Fruit fly (Drosophila melanogaster) whole organism, embryonic: ENCODE data around the gene Vps13D.

Experiments used
- Atf-2 ChIP-seq: fragments of 200-800 bp; sonication (Bioruptor generic); optimal IDR thresholded peaks from 2 replicates; lab custom pipeline; 2016; ENCODE audit warnings: missing biosample characterization, missing genetic modification characterization
- BEAF-32 ChIP-seq: fragments of 200-800 bp; sonication (Bioruptor generic); optimal IDR thresholded peaks from 3 replicates; lab custom pipeline; 2017; ENCODE audit warnings: missing biosample characterization, missing genetic modification characterization, mild to moderate bottlenecking, moderate library complexity, missing genetic modification reagents
- CG10543 ChIP-seq: fragments of 200-800 bp; sonication (Bioruptor generic); optimal IDR thresholded peaks from 3 replicates; lab custom pipeline; 2017; ENCODE audit warnings: missing biosample characterization, mild to moderate bottlenecking, missing genetic modification characterization, moderate library complexity
- CG10654 ChIP-seq: fragments of 200-800 bp; sonication (Bioruptor generic); optimal IDR thresholded peaks from 2 replicates; lab custom pipeline; 2016; ENCODE audit warnings: missing biosample characterization, missing genetic modification characterization
- CG10979 ChIP-seq: fragments of 200-800 bp; sonication (Bioruptor generic); optimal IDR thresholded peaks from 2 replicates; lab custom pipeline; 2018; ENCODE audit warnings: missing biosample characterization, mild to moderate bottlenecking, missing genetic modification characterization, moderate library complexity
- CG11085 ChIP-seq: fragments of 200-800 bp; sonication (Bioruptor generic); IDR thresholded peaks from 2 replicates; pipeline ENCODE4 v1.3.6; 2022; ENCODE audit warnings: missing biosample characterization, missing genetic modification characterization
- CG12769 ChIP-seq: fragments of 200-800 bp; sonication (Bioruptor generic); optimal IDR thresholded peaks from 2 replicates; lab custom pipeline; 2019; ENCODE audit warnings: missing biosample characterization, mild to moderate bottlenecking, missing genetic modification characterization, moderate library complexity
- CG13287 ChIP-seq: fragments of 200-800 bp; sonication (Bioruptor generic); IDR thresholded peaks from 2 replicates; pipeline ENCODE4 v1.3.6; 2022; ENCODE audit warnings: missing biosample characterization, missing genetic modification characterization; ENCODE audit not compliant: partially characterized antibody
- CG13296 ChIP-seq: fragments of 200-800 bp; sonication (Bioruptor generic); optimal IDR thresholded peaks from 3 replicates; lab custom pipeline; 2018; ENCODE audit warnings: missing biosample characterization, mild to moderate bottlenecking, missing genetic modification characterization
- CG13775 ChIP-seq: fragments of 200-800 bp; sonication (Bioruptor generic); optimal IDR thresholded peaks from 3 replicates; lab custom pipeline; 2017; ENCODE audit warnings: missing biosample characterization, mild to moderate bottlenecking, missing genetic modification characterization
- CG15073 ChIP-seq: fragments of 200-800 bp; sonication (Bioruptor generic); optimal IDR thresholded peaks from 2 replicates; lab custom pipeline; 2016; ENCODE audit warnings: missing biosample characterization, missing genetic modification characterization
- CG15269 ChIP-seq: fragments of 200-800 bp; sonication (Bioruptor generic); optimal IDR thresholded peaks from 2 replicates; lab custom pipeline; 2018; ENCODE audit warnings: missing biosample characterization, mild to moderate bottlenecking, missing genetic modification characterization, moderate library complexity
- CG17328 ChIP-seq: fragments of 200-800 bp; sonication (Bioruptor generic); IDR thresholded peaks from 2 replicates; pipeline ENCODE4 v1.3.6; 2022; ENCODE audit warnings: missing biosample characterization, missing genetic modification characterization
- CG2875 ChIP-seq: fragments of 200-800 bp; sonication (Bioruptor generic); optimal IDR thresholded peaks from 2 replicates; lab custom pipeline; 2017; ENCODE audit warnings: missing biosample characterization, mild to moderate bottlenecking, missing genetic modification characterization, missing genetic modification reagents
- CG31388 ChIP-seq: fragments of 200-800 bp; sonication (Bioruptor generic); optimal IDR thresholded peaks from 2 replicates; lab custom pipeline; 2016; ENCODE audit warnings: missing biosample characterization, missing genetic modification characterization
- CG4282 ChIP-seq: fragments of 200-800 bp; sonication (Bioruptor generic); optimal IDR thresholded peaks from 2 replicates; lab custom pipeline; 2016; ENCODE audit warnings: missing biosample characterization, missing genetic modification characterization
- CG4854 ChIP-seq: fragments of 200-800 bp; sonication (Bioruptor generic); optimal IDR thresholded peaks from 2 replicates; lab custom pipeline; 2016; ENCODE audit warnings: missing biosample characterization, missing genetic modification characterization, inconsistent platforms
- CoRest ChIP-seq: fragments of 200-800 bp; sonication (Bioruptor generic); optimal IDR thresholded peaks from 3 replicates; lab custom pipeline; 2018; ENCODE audit warnings: missing biosample characterization, mild to moderate bottlenecking, missing genetic modification characterization, moderate library complexity
- D19B ChIP-seq: fragments of 200-800 bp; sonication (Bioruptor generic); optimal IDR thresholded peaks from 2 replicates; lab custom pipeline; 2017; ENCODE audit warnings: missing biosample characterization, mild to moderate bottlenecking, missing genetic modification characterization
- Fer1 ChIP-seq: fragments of 200-800 bp; sonication (Bioruptor generic); optimal IDR thresholded peaks from 2 replicates; lab custom pipeline; 2017; ENCODE audit warnings: missing biosample characterization, mild to moderate bottlenecking, missing genetic modification characterization
- Hand ChIP-seq: fragments of 200-800 bp; sonication (Bioruptor generic); optimal IDR thresholded peaks from 2 replicates; lab custom pipeline; 2017; ENCODE audit warnings: mild to moderate bottlenecking, missing biosample characterization, missing genetic modification reagents, missing genetic modification characterization
- Lhr ChIP-seq: fragments of 200-800 bp; sonication (Bioruptor generic); optimal IDR thresholded peaks from 3 replicates; lab custom pipeline; 2017; ENCODE audit warnings: mild to moderate bottlenecking, missing biosample characterization, missing genetic modification reagents, missing genetic modification characterization
- Myb ChIP-seq: fragments of 200-800 bp; sonication (Bioruptor generic); optimal IDR thresholded peaks from 2 replicates; lab custom pipeline; 2016; ENCODE audit warnings: missing biosample characterization, missing genetic modification characterization
- NC2β ChIP-seq: fragments of 200-800 bp; sonication (Bioruptor generic); optimal IDR thresholded peaks from 2 replicates; lab custom pipeline; 2016; ENCODE audit warnings: missing biosample characterization, missing genetic modification characterization
- NK7.1 ChIP-seq: fragments of 200-800 bp; sonication (Bioruptor generic); optimal IDR thresholded peaks from 3 replicates; lab custom pipeline; 2016; ENCODE audit warnings: missing biosample characterization, missing genetic modification characterization
- Neu2 ChIP-seq: fragments of 200-800 bp; sonication (Bioruptor generic); optimal IDR thresholded peaks from 3 replicates; lab custom pipeline; 2016; ENCODE audit warnings: missing biosample characterization, missing genetic modification characterization, borderline replicate concordance
- Nf-YC ChIP-seq: fragments of 200-800 bp; optimal IDR thresholded peaks from 3 replicates; lab custom pipeline; 2019; ENCODE audit warnings: missing biosample characterization, mild to moderate bottlenecking, missing genetic modification characterization, moderate library complexity
- Six4 ChIP-seq: fragments of 200-800 bp; sonication (Bioruptor generic); optimal IDR thresholded peaks from 2 replicates; lab custom pipeline; 2016; ENCODE audit warnings: missing biosample characterization, missing genetic modification characterization
- Xbp1 ChIP-seq: fragments of 200-800 bp; sonication (Bioruptor generic); optimal IDR thresholded peaks from 3 replicates; lab custom pipeline; 2016; ENCODE audit warnings: missing biosample characterization, mild to moderate bottlenecking, missing genetic modification characterization
- ap ChIP-seq: fragments of 200-800 bp; sonication (Bioruptor generic); IDR thresholded peaks from 2 replicates; pipeline ENCODE4 v1.3.6; 2022; ENCODE audit warnings: missing biosample characterization, missing genetic modification characterization
- cato ChIP-seq: fragments of 200-800 bp; sonication (Bioruptor generic); optimal IDR thresholded peaks from 2 replicates; lab custom pipeline; 2016; ENCODE audit warnings: missing biosample characterization, missing genetic modification characterization, borderline replicate concordance
- cwo ChIP-seq: fragments of 200-800 bp; sonication (Bioruptor generic); optimal IDR thresholded peaks from 3 replicates; lab custom pipeline; 2017; ENCODE audit warnings: missing biosample characterization, missing genetic modification characterization, mild to moderate bottlenecking, moderate library complexity, missing genetic modification reagents
- dan ChIP-seq: fragments of 200-800 bp; sonication (Bioruptor generic); IDR thresholded peaks from 2 replicates; pipeline ENCODE4 v1.3.6; 2022; ENCODE audit warnings: missing biosample characterization, missing genetic modification characterization
- danr ChIP-seq: fragments of 200-800 bp; sonication (Bioruptor generic); IDR thresholded peaks from 2 replicates; pipeline ENCODE4 v1.3.6; 2022; ENCODE audit warnings: missing biosample characterization, missing genetic modification characterization
- dm ChIP-seq: fragments of 200-800 bp; sonication (Bioruptor generic); optimal IDR thresholded peaks from 3 replicates; lab custom pipeline; 2016; ENCODE audit warnings: missing biosample characterization, missing genetic modification characterization
- dpn ChIP-seq, 2 experiments: fragments of 200-800 bp; sonication (Bioruptor generic); optimal IDR thresholded peaks; 3 replicates each; lab custom pipeline; 2016; ENCODE audit warnings: missing biosample characterization in 2 of 2, missing genetic modification characterization in 2 of 2
- gro ChIP-seq: fragments of 200-800 bp; sonication (Bioruptor generic); optimal IDR thresholded peaks from 2 replicates; lab custom pipeline; 2016; ENCODE audit warnings: missing biosample characterization, missing genetic modification characterization
- gsb-n ChIP-seq: fragments of 200-800 bp; sonication (Bioruptor generic); optimal IDR thresholded peaks from 3 replicates; lab custom pipeline; 2018; ENCODE audit warnings: missing biosample characterization, mild to moderate bottlenecking, missing genetic modification characterization
- jing ChIP-seq: fragments of 200-800 bp; sonication (Bioruptor generic); optimal IDR thresholded peaks from 2 replicates; lab custom pipeline; 2018; ENCODE audit warnings: missing biosample characterization, mild to moderate bottlenecking, missing genetic modification characterization
- knrl ChIP-seq: fragments of 200-800 bp; sonication (Bioruptor generic); IDR thresholded peaks from 3 replicates; pipeline ENCODE4 v1.3.6; 2022; ENCODE audit warnings: missing biosample characterization, missing genetic modification characterization; ENCODE audit not compliant: partially characterized antibody
- psq ChIP-seq: fragments of 200-800 bp; sonication (Bioruptor generic); optimal IDR thresholded peaks from 2 replicates; lab custom pipeline; 2017; ENCODE audit warnings: missing biosample characterization, missing genetic modification characterization
- pum ChIP-seq: fragments of 200-800 bp; sonication (Bioruptor generic); optimal IDR thresholded peaks from 2 replicates; lab custom pipeline; 2016; ENCODE audit warnings: missing biosample characterization, missing genetic modification characterization
- repo ChIP-seq: fragments of 200-800 bp; sonication (Bioruptor generic); optimal IDR thresholded peaks from 2 replicates; lab custom pipeline; 2016; ENCODE audit warnings: missing biosample characterization, missing genetic modification characterization
- sd ChIP-seq: fragments of 200-800 bp; sonication (Bioruptor generic); optimal IDR thresholded peaks from 3 replicates; lab custom pipeline; 2018; ENCODE audit warnings: missing biosample characterization, mild to moderate bottlenecking, missing genetic modification characterization, moderate library complexity
- so ChIP-seq: fragments of 200-800 bp; sonication (Bioruptor generic); IDR thresholded peaks from 3 replicates; pipeline ENCODE4 v1.3.6; 2022; ENCODE audit warnings: missing biosample characterization, missing genetic modification characterization
- stc ChIP-seq: fragments of 200-800 bp; sonication (Bioruptor generic); IDR thresholded peaks from 2 replicates; pipeline ENCODE4 v1.3.6; 2022; ENCODE audit warnings: missing biosample characterization, missing genetic modification characterization
- tap ChIP-seq: fragments of 200-800 bp; optimal IDR thresholded peaks from 3 replicates; lab custom pipeline; 2019; ENCODE audit warnings: missing biosample characterization, mild to moderate bottlenecking, missing genetic modification characterization, moderate library complexity
- tll ChIP-seq, 2 experiments: fragments of 200-800 bp in 1 of 2; fragments of >200 bp in 1 of 2; sonication (Bioruptor generic) in 1 of 2; optimal IDR thresholded peaks; 2 replicates each; lab custom pipeline; 2017 to 2019; ENCODE audit warnings: missing biosample characterization in 2 of 2, missing genetic modification characterization in 2 of 2, mild to moderate bottlenecking in 1 of 2, moderate library complexity in 1 of 2
- vvl ChIP-seq: fragments of 200-800 bp; sonication (Bioruptor generic); IDR thresholded peaks from 2 replicates; pipeline ENCODE4 v1.3.6; 2022; ENCODE audit warnings: missing biosample characterization, missing genetic modification characterization
- wor ChIP-seq: fragments of 200-800 bp; sonication (Bioruptor generic); IDR thresholded peaks from 2 replicates; pipeline ENCODE4 v1.3.6; 2022; ENCODE audit warnings: missing biosample characterization, missing genetic modification characterization
- zen ChIP-seq: fragments of 200-800 bp; sonication (Bioruptor generic); optimal IDR thresholded peaks from 3 replicates; lab custom pipeline; 2018; ENCODE audit warnings: missing biosample characterization, mild to moderate bottlenecking, missing genetic modification characterization, moderate library complexity

Gene Vps13D

DNA sequence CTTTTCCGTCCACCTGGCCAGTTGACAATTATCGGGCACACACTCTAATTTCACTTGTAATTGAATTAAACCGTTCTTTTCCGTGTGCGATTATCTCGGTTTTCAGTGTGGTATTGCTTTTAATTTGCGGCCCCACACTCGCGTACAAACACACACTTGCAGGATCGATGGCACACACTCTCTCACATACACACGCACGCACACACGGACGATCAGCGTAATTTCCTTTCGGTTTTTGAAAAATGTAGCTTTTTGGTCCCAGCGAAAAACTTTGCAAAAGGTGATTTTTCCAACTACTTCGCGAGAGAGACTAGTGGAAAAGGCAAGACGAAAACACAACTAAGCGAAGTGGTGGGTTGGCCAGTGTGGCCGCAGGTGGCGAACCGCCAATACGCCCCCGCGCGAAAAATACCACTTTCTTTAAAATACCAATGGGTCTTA lies 49.9 kb downstream of the Vps13D start, which contains the start of gene Atg1 (continued):
- TF ChIP-seq cwo (GFP tag; lab: Kevin White, UChicago) (peak; percentile 26), BEAF-32 (peak; percentile 37), wor (GFP tag; lab: Robert Waterston, UW) (no peak), zen (tag; lab: Kevin White, UChicago) (no peak), so (GFP tag; lab: Robert Waterston, UW) (0 out of 3 replicates have a peak, but pooled peaks have one; percentile 42), CG10654 (GFP tag; lab: Kevin White, UChicago) (no peak), CG13296 (GFP tag; lab: Kevin White, UChicago) (peak; percentile 11), stc (GFP tag; lab: Robert Waterston, UW) (no peak), tll (GFP tag; optimal IDR thresholded peaks at IDR 0.05; lab: Kevin White, UChicago) (no peak), CG2875 (GFP tag; lab: Kevin White, UChicago) (no peak), pum (GFP tag; lab: Kevin White, UChicago) (no peak), CG4854 (no peak), Neu2 (GFP tag; lab: Kevin White, UChicago) (no peak), Fer1 (peak; percentile 38), gsb-n (no peak), Hand (GFP tag; lab: Kevin White, UChicago) (peak; percentile 27), CG15073 (GFP tag; lab: Kevin White, UChicago) (no peak), CG15269 (tag; lab: Kevin White, UChicago) (no peak), knrl (no peak; the same call in 2 of the 3 replicates), sd (tag; lab: Kevin White, UChicago) (no peak), dpn (GFP tag; optimal IDR thresholded peaks at IDR 0.05; lab: Kevin White, UChicago) (no peak), CG12769 (tag; lab: Kevin White, UChicago) (peak; percentile 25), CG13287 (GFP tag; lab: Robert Waterston, UW) (peak; percentile 19; the same call in 1 of the 2 replicates), CG13775 (no peak), CG31388 (GFP tag; lab: Kevin White, UChicago) (no peak), gro (GFP tag; lab: Kevin White, UChicago) (peak; percentile 20), CG11085 (no peak), Myb (GFP tag; lab: Kevin White, UChicago) (peak; percentile 5), dm (GFP tag; lab: Kevin White, UChicago) (no peak), dan (GFP tag; lab: Robert Waterston, UW) (no peak), psq (GFP tag; lab: Kevin White, UChicago) (no peak), CG17328 (no peak), D19B (GFP tag; lab: Kevin White, UChicago) (no peak), Six4 (GFP tag; lab: Kevin White, UChicago) (no peak), ap (GFP tag; lab: Robert Waterston, UW) (no peak), Nf-YC (tag; lab: Kevin White, UChicago) (peak; percentile 16), CG10543 (GFP tag; lab: Kevin White, UChicago) (no peak), jing (GFP tag; lab: Kevin White, UChicago) (no peak), Lhr (GFP tag; lab: Kevin White, UChicago) (peak; percentile 20), vvl (GFP tag; lab: Robert Waterston, UW) (no peak), NK7.1 (GFP tag; lab: Kevin White, UChicago) (no peak), Xbp1 (GFP tag; lab: Kevin White, UChicago) (no peak), repo (GFP tag; lab: Kevin White, UChicago) (no peak), Atf-2 (no peak), danr (GFP tag; lab: Robert Waterston, UW) (no peak), CG10979 (tag; lab: Kevin White, UChicago) (peak; percentile 25), CG4282 (peak; percentile 17), cato (no peak), tap (no peak), CoRest (tag; lab: Kevin White, UChicago) (no peak), NC2β (GFP tag; lab: Kevin White, UChicago) (no peak)
